Fruit fly (Drosophila melanogaster): ENCODE measurements around the gene CG6650.
A peak's percentile ranks its signal among the peaks of the same experiment; 100 is the strongest.

DNA sequence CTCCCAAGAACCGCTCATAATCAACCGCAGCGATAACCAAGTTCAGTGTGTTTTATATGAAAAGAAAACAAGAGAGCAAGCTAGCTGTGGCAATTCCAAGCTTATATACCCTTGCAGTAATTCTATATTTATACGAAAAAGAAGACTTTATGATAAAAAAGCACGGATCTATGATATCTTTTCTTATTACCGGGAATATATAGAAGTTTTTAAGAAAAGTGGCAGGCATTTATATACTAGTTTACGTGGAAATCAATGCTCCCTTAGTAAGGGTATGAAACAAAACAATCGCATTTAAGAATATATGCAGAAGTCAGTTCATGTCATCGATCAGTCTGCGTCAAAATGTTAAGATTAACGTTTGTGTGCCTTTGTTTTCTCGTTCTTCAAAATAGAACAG is 52.0 kb downstream of the CG6650 start, which contains the start of gene CG8100:
- TF ChIP-seq brk (GFP tag; optimal IDR thresholded peaks at IDR 0.05): no peak
- no peak for TF ChIP-seq usp (GFP tag; optimal IDR thresholded peaks at IDR 0.05)
- TF ChIP-seq dl (GFP tag; optimal IDR thresholded peaks at IDR 0.05; ENCODE audit: insufficient read depth in 1 of 2, partially characterized antibody in 2 of 2): no peak
- peak; percentile 57 for TF ChIP-seq psq (GFP tag; optimal IDR thresholded peaks at IDR 0.05)
- TF ChIP-seq Vsx2 (GFP tag; optimal IDR thresholded peaks at IDR 0.05; ENCODE audit: partially characterized antibody): no peak
- TF ChIP-seq tai (GFP tag; optimal IDR thresholded peaks at IDR 0.05): no peak
- TF ChIP-seq OdsH (GFP tag; optimal IDR thresholded peaks at IDR 0.05): peak; percentile 76
- peak; percentile 68 for TF ChIP-seq br (GFP tag; optimal IDR thresholded peaks at IDR 0.05)
- TF ChIP-seq lola (GFP tag; optimal IDR thresholded peaks at IDR 0.05): no peak
- TF ChIP-seq foxo (GFP tag; optimal IDR thresholded peaks at IDR 0.05): peak in 1 of 2 experiments; percentile 72
- TF ChIP-seq N (GFP tag; optimal IDR thresholded peaks at IDR 0.05): no peak

Data from whole organism, wandering third instar larva.